Worm (Caenorhabditis elegans): ENCODE data around the gene sgt-1.

The sgt-1 gene

ce11 chrII:4942397-4942796 is 38.8 kb upstream of the sgt-1 start (continued):
- no peak for TF ChIP-seq hlh-4 (tag; optimal IDR thresholded peaks at IDR 0.05)
- TF ChIP-seq ceh-8 (GFP tag; optimal IDR thresholded peaks at IDR 0.05): no peak
- TF ChIP-seq nhr-71 (tag; optimal IDR thresholded peaks at IDR 0.05): peak; percentile 57
- no peak for TF ChIP-seq unc-30 (tag; optimal IDR thresholded peaks at IDR 0.05)
- TF ChIP-seq ets-5 (GFP tag; IDR thresholded peaks at IDR 0.05): no peak
- TF ChIP-seq elt-2 (tag; optimal IDR thresholded peaks at IDR 0.05): no peak
- no peak for TF ChIP-seq pax-3 (tag; optimal IDR thresholded peaks at IDR 0.05)
- TF ChIP-seq lir-3 (tag; optimal IDR thresholded peaks at IDR 0.05; ENCODE audit: poor library complexity): peak; percentile 36
- no peak for TF ChIP-seq mab-9 (GFP tag; IDR thresholded peaks at IDR 0.05)
- TF ChIP-seq F16B12.6 (tag; optimal IDR thresholded peaks at IDR 0.05): no peak
- TF ChIP-seq lin-15B (tag; optimal IDR thresholded peaks at IDR 0.05): no peak
- TF ChIP-seq nhr-12 (tag; optimal IDR thresholded peaks at IDR 0.05): no peak
- no peak for TF ChIP-seq jun-1 (tag; optimal IDR thresholded peaks at IDR 0.05)
- TF ChIP-seq ztf-4 (tag; optimal IDR thresholded peaks at IDR 0.05): no peak
- TF ChIP-seq tbx-2 (tag; optimal IDR thresholded peaks at IDR 0.05): peak; percentile 45
- TF ChIP-seq zip-4 (GFP tag; optimal IDR thresholded peaks at IDR 0.05): peak; percentile 23
- TF ChIP-seq mdl-1 (tag; optimal IDR thresholded peaks at IDR 0.05): peak in 1 of 2 experiments; percentile 64
- TF ChIP-seq ceh-63 (GFP tag; optimal IDR thresholded peaks at IDR 0.05): no peak
- peak; percentile 55 for TF ChIP-seq nhr-90 (tag; optimal IDR thresholded peaks at IDR 0.05; ENCODE audit: poor library complexity)
- peak; percentile 14 to 62 for TF ChIP-seq lin-35 (GFP tag; optimal IDR thresholded peaks at IDR 0.05)
- no peak for TF ChIP-seq fkh-4 (tag; optimal IDR thresholded peaks at IDR 0.05; ENCODE audit: borderline replicate concordance)
- no peak for TF ChIP-seq sptf-1 (tag; optimal IDR thresholded peaks at IDR 0.05)
- peak; percentile 54 for TF ChIP-seq nhr-77 (tag; optimal IDR thresholded peaks at IDR 0.05)
- TF ChIP-seq dsc-1 (tag; optimal IDR thresholded peaks at IDR 0.05): peak; percentile 31
- TF ChIP-seq nhr-76 (tag; optimal IDR thresholded peaks at IDR 0.05): no peak
- no peak for TF ChIP-seq hlh-17 (GFP tag; optimal IDR thresholded peaks at IDR 0.05; ENCODE audit: borderline replicate concordance)
- TF ChIP-seq vab-15 (tag; optimal IDR thresholded peaks at IDR 0.05): no peak
- no peak for TF ChIP-seq lin-13 (GFP tag; optimal IDR thresholded peaks at IDR 0.05)
- peak in 2 of 3 experiments; percentile 16 to 23 for TF ChIP-seq ceh-82 (tag; optimal IDR thresholded peaks at IDR 0.05)
- TF ChIP-seq pqm-1 (tag; optimal IDR thresholded peaks at IDR 0.05): no peak
- no peak for TF ChIP-seq unc-86 (tag; optimal IDR thresholded peaks at IDR 0.05)
- no peak for TF ChIP-seq fos-1 (tag; optimal IDR thresholded peaks at IDR 0.05)
- TF ChIP-seq pag-3 (tag; optimal IDR thresholded peaks at IDR 0.05; ENCODE audit: borderline replicate concordance, insufficient read depth): no peak
- no peak for TF ChIP-seq aly-2 (tag; optimal IDR thresholded peaks at IDR 0.05)
- TF ChIP-seq unc-130 (tag; optimal IDR thresholded peaks at IDR 0.05): no peak
- TF ChIP-seq unc-98 (GFP tag; IDR thresholded peaks at IDR 0.05): no peak
- TF ChIP-seq ceh-90 (tag; optimal IDR thresholded peaks at IDR 0.05): no peak
- TF ChIP-seq swsn-7 (tag; optimal IDR thresholded peaks at IDR 0.05): peak; percentile 39
- TF ChIP-seq nhr-84 (tag; optimal IDR thresholded peaks at IDR 0.05): no peak
- peak; percentile 8 for TF ChIP-seq skn-1 (tag; optimal IDR thresholded peaks at IDR 0.05)
- no peak for TF ChIP-seq fkh-10 (GFP tag; optimal IDR thresholded peaks at IDR 0.05)
- TF ChIP-seq Y116A8C.19 (tag; optimal IDR thresholded peaks at IDR 0.05; ENCODE audit: borderline replicate concordance): no peak
- TF ChIP-seq ceh-88 (GFP tag; IDR thresholded peaks at IDR 0.05): no peak
- TF ChIP-seq egl-27 (tag; optimal IDR thresholded peaks at IDR 0.05): no peak

Data from whole organism, L1 larva.